Fruit fly (Drosophila melanogaster) whole organism, embryonic: ENCODE results near the gene NK7.1.

Experiments used
- CG10209 ChIP-seq: fragments of 200-800 bp; sonication (Bioruptor generic); optimal IDR thresholded peaks from 3 replicates; lab custom pipeline; 2017; ENCODE audit warnings: missing biosample characterization, mild to moderate bottlenecking, missing genetic modification characterization, missing genetic modification reagents
- CG13424 ChIP-seq: fragments of 200-800 bp; sonication (Bioruptor generic); optimal IDR thresholded peaks from 2 replicates; lab custom pipeline; 2019; ENCODE audit warnings: missing biosample characterization, mild to moderate bottlenecking, missing genetic modification characterization, moderate library complexity
- CG13775 ChIP-seq: fragments of 200-800 bp; sonication (Bioruptor generic); optimal IDR thresholded peaks from 3 replicates; lab custom pipeline; 2017; ENCODE audit warnings: missing biosample characterization, mild to moderate bottlenecking, missing genetic modification characterization
- CG1647 ChIP-seq: fragments of 200-800 bp; sonication (Bioruptor generic); optimal IDR thresholded peaks from 3 replicates; lab custom pipeline; 2016; ENCODE audit warnings: missing biosample characterization, missing genetic modification characterization
- CG17328 ChIP-seq: fragments of 200-800 bp; sonication (Bioruptor generic); IDR thresholded peaks from 2 replicates; pipeline ENCODE4 v1.3.6; 2022; ENCODE audit warnings: missing biosample characterization, missing genetic modification characterization
- CG17359 ChIP-seq: fragments of 200-800 bp; sonication (Bioruptor generic); optimal IDR thresholded peaks from 3 replicates; lab custom pipeline; 2018; ENCODE audit warnings: missing biosample characterization, mild to moderate bottlenecking, missing genetic modification characterization, moderate library complexity
- CG17361 ChIP-seq: fragments of 200-800 bp; sonication (Bioruptor generic); IDR thresholded peaks from 3 replicates; pipeline ENCODE4 v1.3.6; 2022; ENCODE audit warnings: missing biosample characterization, missing genetic modification characterization
- CG2202 ChIP-seq: fragments of 200-800 bp; sonication (Bioruptor generic); optimal IDR thresholded peaks from 2 replicates; lab custom pipeline; 2018; ENCODE audit warnings: missing biosample characterization, mild to moderate bottlenecking, missing genetic modification characterization
- CG2678 ChIP-seq: fragments of 200-800 bp; sonication (Bioruptor generic); optimal IDR thresholded peaks from 3 replicates; lab custom pipeline; 2019; ENCODE audit warnings: missing biosample characterization, mild to moderate bottlenecking, missing genetic modification characterization, moderate library complexity
- CG2712 ChIP-seq: fragments of 200-800 bp; optimal IDR thresholded peaks from 3 replicates; lab custom pipeline; 2019; ENCODE audit warnings: missing biosample characterization, mild to moderate bottlenecking, missing genetic modification characterization, moderate library complexity
- CG32772 ChIP-seq: fragments of 200-800 bp; sonication (Bioruptor generic); IDR thresholded peaks from 2 replicates; pipeline ENCODE4 v1.3.6; 2022; ENCODE audit warnings: missing biosample characterization, missing genetic modification characterization
- CG3281 ChIP-seq: fragments of 200-800 bp; sonication (Bioruptor generic); optimal IDR thresholded peaks from 3 replicates; lab custom pipeline; 2017; ENCODE audit warnings: missing biosample characterization, mild to moderate bottlenecking, missing genetic modification characterization
- CG4282 ChIP-seq: fragments of 200-800 bp; sonication (Bioruptor generic); optimal IDR thresholded peaks from 2 replicates; lab custom pipeline; 2016; ENCODE audit warnings: missing biosample characterization, missing genetic modification characterization
- CG4730 ChIP-seq: fragments of 200-800 bp; sonication (Bioruptor generic); IDR thresholded peaks from 2 replicates; pipeline ENCODE4 v1.3.6; 2022; ENCODE audit warnings: missing biosample characterization, missing genetic modification characterization
- CG5180 ChIP-seq: fragments of 200-800 bp; sonication (Bioruptor generic); optimal IDR thresholded peaks from 3 replicates; lab custom pipeline; 2017; ENCODE audit warnings: missing biosample characterization, missing genetic modification characterization, mild to moderate bottlenecking, moderate library complexity, missing genetic modification reagents
- CG5953 ChIP-seq: fragments of 200-800 bp; sonication (Bioruptor generic); IDR thresholded peaks from 2 replicates; pipeline ENCODE4 v1.3.6; 2022; ENCODE audit warnings: missing biosample characterization, missing genetic modification characterization
- CG6765 ChIP-seq: fragments of 200-800 bp; sonication (Bioruptor generic); optimal IDR thresholded peaks from 3 replicates; lab custom pipeline; 2017; ENCODE audit warnings: missing biosample characterization, mild to moderate bottlenecking, missing genetic modification characterization
- CG7357 ChIP-seq: fragments of 200-800 bp; sonication (Bioruptor generic); IDR thresholded peaks from 3 replicates; pipeline ENCODE4 v1.3.6; 2022; ENCODE audit warnings: missing biosample characterization, missing genetic modification characterization
- CG7372 ChIP-seq: fragments of 200-800 bp; sonication (Bioruptor generic); IDR thresholded peaks from 2 replicates; pipeline ENCODE4 v1.3.6; 2022; ENCODE audit warnings: missing biosample characterization, missing genetic modification characterization
- CG7556 ChIP-seq: fragments of 200-800 bp; sonication (Bioruptor generic); optimal IDR thresholded peaks from 2 replicates; lab custom pipeline; 2017; ENCODE audit warnings: missing biosample characterization, mild to moderate bottlenecking, missing genetic modification characterization
- CG7839 ChIP-seq: fragments of 200-800 bp; sonication (Bioruptor generic); optimal IDR thresholded peaks from 3 replicates; lab custom pipeline; 2018; ENCODE audit warnings: missing biosample characterization, mild to moderate bottlenecking, missing genetic modification characterization, moderate library complexity
- CG8765 ChIP-seq: fragments of 200-800 bp; sonication (Bioruptor generic); IDR thresholded peaks from 2 replicates; pipeline ENCODE4 v1.3.6; 2022; ENCODE audit warnings: missing biosample characterization, missing genetic modification characterization
- CG9817 ChIP-seq: fragments of 200-800 bp; sonication (Bioruptor generic); optimal IDR thresholded peaks from 2 replicates; lab custom pipeline; 2018; ENCODE audit warnings: missing biosample characterization, mild to moderate bottlenecking, missing genetic modification characterization, moderate library complexity
- CoRest ChIP-seq: fragments of 200-800 bp; sonication (Bioruptor generic); optimal IDR thresholded peaks from 3 replicates; lab custom pipeline; 2018; ENCODE audit warnings: missing biosample characterization, mild to moderate bottlenecking, missing genetic modification characterization, moderate library complexity
- D19A ChIP-seq: fragments of 200-800 bp; optimal IDR thresholded peaks from 3 replicates; lab custom pipeline; 2019; ENCODE audit warnings: missing biosample characterization, mild to moderate bottlenecking, missing genetic modification characterization, moderate library complexity
- E2f2 ChIP-seq: fragments of 200-800 bp; sonication (Bioruptor generic); IDR thresholded peaks from 2 replicates; pipeline ENCODE4 v1.3.6; 2022; ENCODE audit warnings: missing biosample characterization, missing genetic modification characterization
- Fer2 ChIP-seq: fragments of 200-800 bp; sonication (Bioruptor generic); optimal IDR thresholded peaks from 2 replicates; lab custom pipeline; 2018; ENCODE audit warnings: missing biosample characterization, mild to moderate bottlenecking, missing genetic modification characterization, moderate library complexity
- HLH4C ChIP-seq: fragments of 200-800 bp; sonication (Bioruptor generic); IDR thresholded peaks from 3 replicates; pipeline ENCODE4 v1.3.6; 2022; ENCODE audit warnings: missing biosample characterization, missing genetic modification characterization; ENCODE audit not compliant: partially characterized antibody
- HmgD ChIP-seq: fragments of 200-800 bp; sonication (Bioruptor generic); optimal IDR thresholded peaks from 3 replicates; lab custom pipeline; 2016; ENCODE audit warnings: missing biosample characterization, missing genetic modification characterization
- Neu2 ChIP-seq: fragments of 200-800 bp; sonication (Bioruptor generic); optimal IDR thresholded peaks from 3 replicates; lab custom pipeline; 2016; ENCODE audit warnings: missing biosample characterization, missing genetic modification characterization, borderline replicate concordance
- Six4 ChIP-seq: fragments of 200-800 bp; sonication (Bioruptor generic); optimal IDR thresholded peaks from 2 replicates; lab custom pipeline; 2016; ENCODE audit warnings: missing biosample characterization, missing genetic modification characterization
- Ssrp ChIP-seq: fragments of 200-800 bp; sonication (Bioruptor generic); optimal IDR thresholded peaks from 2 replicates; lab custom pipeline; 2018; ENCODE audit warnings: missing biosample characterization, mild to moderate bottlenecking, missing genetic modification characterization, moderate library complexity
- abd-A ChIP-seq: fragments of 200-800 bp; sonication (Bioruptor generic); optimal IDR thresholded peaks from 3 replicates; lab custom pipeline; 2019; ENCODE audit warnings: missing biosample characterization, mild to moderate bottlenecking, missing genetic modification characterization, moderate library complexity
- ara ChIP-seq: fragments of 200-800 bp; sonication (Bioruptor generic); IDR thresholded peaks from 2 replicates; pipeline ENCODE4 v1.3.6; 2022; ENCODE audit warnings: missing biosample characterization, missing genetic modification characterization
- bowl ChIP-seq: fragments of 200-800 bp; sonication (Bioruptor generic); IDR thresholded peaks from 2 replicates; pipeline ENCODE4 v1.3.6; 2022; ENCODE audit warnings: missing biosample characterization, missing genetic modification characterization
- cad ChIP-seq: fragments of >200 bp; optimal IDR thresholded peaks from 2 replicates; lab custom pipeline; 2017; ENCODE audit warnings: missing biosample characterization, missing genetic modification characterization
- ci ChIP-seq: fragments of 200-800 bp; sonication (Bioruptor generic); IDR thresholded peaks from 3 replicates; pipeline ENCODE4 v1.3.6; 2022; ENCODE audit warnings: missing biosample characterization, missing genetic modification characterization
- dan ChIP-seq: fragments of 200-800 bp; sonication (Bioruptor generic); IDR thresholded peaks from 2 replicates; pipeline ENCODE4 v1.3.6; 2022; ENCODE audit warnings: missing biosample characterization, missing genetic modification characterization
- esg ChIP-seq: fragments of 200-800 bp; sonication (Bioruptor generic); conservative IDR thresholded peaks from 2 replicates; pipeline ENCODE4 v1.3.6; 2022; ENCODE audit warnings: missing biosample characterization, missing genetic modification characterization
- eve ChIP-seq, 2 experiments: fragments of >200 bp; optimal IDR thresholded peaks; 2 replicates each; lab custom pipeline; 2017; ENCODE audit warnings: missing biosample characterization in 2 of 2, missing genetic modification characterization in 2 of 2
- gfzf ChIP-seq: fragments of 200-800 bp; sonication (Bioruptor generic); optimal IDR thresholded peaks from 2 replicates; lab custom pipeline; 2016; ENCODE audit warnings: missing biosample characterization, mild to moderate bottlenecking, missing genetic modification characterization, moderate library complexity
- gsb-n ChIP-seq: fragments of 200-800 bp; sonication (Bioruptor generic); optimal IDR thresholded peaks from 3 replicates; lab custom pipeline; 2018; ENCODE audit warnings: missing biosample characterization, mild to moderate bottlenecking, missing genetic modification characterization
- h ChIP-seq: fragments of >200 bp; optimal IDR thresholded peaks from 2 replicates; lab custom pipeline; 2017
- hkb ChIP-seq, 2 experiments: fragments of 200-800 bp in 1 of 2; fragments of >200 bp in 1 of 2; sonication (Bioruptor generic) in 1 of 2; IDR thresholded peaks in 1 of 2; optimal IDR thresholded peaks in 1 of 2; 2 replicates each; pipeline versions ENCODE4 v1.3.6 to Lab custom; 2017 to 2022; ENCODE audit warnings: missing biosample characterization in 1 of 2, missing genetic modification characterization in 1 of 2
- jing ChIP-seq: fragments of 200-800 bp; sonication (Bioruptor generic); optimal IDR thresholded peaks from 2 replicates; lab custom pipeline; 2018; ENCODE audit warnings: missing biosample characterization, mild to moderate bottlenecking, missing genetic modification characterization
- kah ChIP-seq: fragments of 200-800 bp; sonication (Bioruptor generic); optimal IDR thresholded peaks from 2 replicates; lab custom pipeline; 2018; ENCODE audit warnings: missing biosample characterization, mild to moderate bottlenecking, missing genetic modification characterization
- lilli ChIP-seq: fragments of 200-800 bp; sonication (Bioruptor generic); optimal IDR thresholded peaks from 3 replicates; lab custom pipeline; 2016; ENCODE audit warnings: missing biosample characterization, missing genetic modification characterization
- odd ChIP-seq: fragments of 200-800 bp; sonication (Bioruptor generic); optimal IDR thresholded peaks from 2 replicates; lab custom pipeline; 2017; ENCODE audit warnings: missing biosample characterization, mild to moderate bottlenecking, missing genetic modification characterization
- p53 ChIP-seq: fragments of 200-800 bp; sonication (Bioruptor generic); optimal IDR thresholded peaks from 2 replicates; lab custom pipeline; 2016; ENCODE audit warnings: missing biosample characterization, missing genetic modification characterization
- slbo ChIP-seq: fragments of 200-800 bp; sonication (Bioruptor generic); IDR thresholded peaks from 2 replicates; pipeline ENCODE4 v1.3.6; 2022; ENCODE audit warnings: missing biosample characterization, missing genetic modification characterization
- tup ChIP-seq: fragments of 200-800 bp; sonication (Bioruptor generic); optimal IDR thresholded peaks from 2 replicates; lab custom pipeline; 2016; ENCODE audit warnings: missing biosample characterization, mild to moderate bottlenecking, missing genetic modification characterization, moderate library complexity

NK7.1 gene

dm6 chr3R:14351418-14351817 lies 21.3 kb downstream of the NK7.1 start (continued):
- peak; percentile 29 for TF ChIP-seq CoRest (tag; lab: Kevin White, UChicago)
- TF ChIP-seq abd-A (tag; lab: Kevin White, UChicago) = no peak
- TF ChIP-seq CG17359 (tag; lab: Kevin White, UChicago) = peak; percentile 46
- TF ChIP-seq CG7556 (GFP tag; lab: Kevin White, UChicago) = peak; percentile 62
- TF ChIP-seq dan (GFP tag; lab: Robert Waterston, UW) = no peak
- no peak for TF ChIP-seq h (lab: Kevin White, UChicago)
- 0 out of 2 replicates have a peak, but pooled peaks have one; percentile 29 for TF ChIP-seq esg (GFP tag; lab: Robert Waterston, UW)
- TF ChIP-seq CG7357 (GFP tag; lab: Robert Waterston, UW) = no peak
- TF ChIP-seq CG13424 = peak; percentile 47
- TF ChIP-seq CG7839 (tag; lab: Kevin White, UChicago) = peak; percentile 55
- TF ChIP-seq cad = no peak
- TF ChIP-seq CG7372 (GFP tag; lab: Robert Waterston, UW) = 0 out of 2 replicates have a peak, but pooled peaks have one; percentile 16
- TF ChIP-seq hkb (optimal IDR thresholded peaks at IDR 0.05; lab: Kevin White, UChicago) = no peak
- 0 out of 2 replicates have a peak, but pooled peaks have one; percentile 15 for TF ChIP-seq hkb (GFP tag; IDR thresholded peaks at IDR 0.05; lab: Robert Waterston, UW)
- TF ChIP-seq gsb-n = peak; percentile 10
- TF ChIP-seq CG3281 (GFP tag; lab: Kevin White, UChicago) = peak; percentile 54
- TF ChIP-seq ara (GFP tag; lab: Robert Waterston, UW) = no peak
- TF ChIP-seq CG4730 (GFP tag; lab: Robert Waterston, UW) = no peak
- no peak for TF ChIP-seq gfzf
- no peak for TF ChIP-seq CG1647 (GFP tag; lab: Kevin White, UChicago)
- TF ChIP-seq CG4282 (GFP tag; lab: Kevin White, UChicago) = no peak
- no peak for TF ChIP-seq CG8765
- no peak for TF ChIP-seq bowl (GFP tag; lab: Robert Waterston, UW)
- TF ChIP-seq slbo (GFP tag; lab: Robert Waterston, UW) = peak; percentile 17; the same call in 1 of the 2 replicates
- TF ChIP-seq CG5180 = peak; percentile 6
- peak; percentile 59 for TF ChIP-seq CG2678 (tag; lab: Kevin White, UChicago)
- no peak for TF ChIP-seq tup (GFP tag; lab: Kevin White, UChicago)
- peak; percentile 21 for TF ChIP-seq CG6765 (GFP tag; lab: Kevin White, UChicago)
- peak; percentile 22 for TF ChIP-seq Ssrp
- TF ChIP-seq CG17328 (GFP tag; lab: Robert Waterston, UW) = 0 out of 2 replicates have a peak, but pooled peaks have one; percentile 9
- no peak for TF ChIP-seq Six4 (GFP tag; lab: Kevin White, UChicago)
- TF ChIP-seq CG13775 (GFP tag; lab: Kevin White, UChicago) = peak; percentile 30
- no peak for TF ChIP-seq HmgD (GFP tag; lab: Kevin White, UChicago)
- TF ChIP-seq CG2202 = no peak
- TF ChIP-seq CG32772 (GFP tag; lab: Robert Waterston, UW) = no peak
- no peak for TF ChIP-seq CG9817
- TF ChIP-seq CG2712 (tag; lab: Kevin White, UChicago) = peak; percentile 11
- TF ChIP-seq Neu2 (GFP tag; lab: Kevin White, UChicago) = no peak
- TF ChIP-seq D19A (tag; lab: Kevin White, UChicago) = peak; percentile 28
- TF ChIP-seq E2f2 = no peak
- no peak for TF ChIP-seq p53
- TF ChIP-seq odd (GFP tag; lab: Kevin White, UChicago) = peak; percentile 30
- TF ChIP-seq Fer2 (tag; lab: Kevin White, UChicago) = peak; percentile 1
- no peak for TF ChIP-seq ci (GFP tag; lab: Robert Waterston, UW)
- TF ChIP-seq jing (GFP tag; lab: Kevin White, UChicago) = no peak
- TF ChIP-seq CG10209 (GFP tag; lab: Kevin White, UChicago) = no peak
- no peak for TF ChIP-seq HLH4C (GFP tag; lab: Robert Waterston, UW)
- no peak for TF ChIP-seq kah (GFP tag; lab: Kevin White, UChicago)
- TF ChIP-seq eve (GFP tag; optimal IDR thresholded peaks at IDR 0.05; lab: Kevin White, UChicago) = peak in 1 of 2 experiments; percentile 61
- peak; percentile 54; the same call in 2 of the 3 replicates for TF ChIP-seq CG17361 (GFP tag; lab: Robert Waterston, UW)
- no peak for TF ChIP-seq CG5953 (GFP tag; lab: Robert Waterston, UW)
- TF ChIP-seq lilli (GFP tag; lab: Kevin White, UChicago) = peak; percentile 47
